Worm (Caenorhabditis elegans): Measurements from ENCODE around the gene set-16.

DNA sequence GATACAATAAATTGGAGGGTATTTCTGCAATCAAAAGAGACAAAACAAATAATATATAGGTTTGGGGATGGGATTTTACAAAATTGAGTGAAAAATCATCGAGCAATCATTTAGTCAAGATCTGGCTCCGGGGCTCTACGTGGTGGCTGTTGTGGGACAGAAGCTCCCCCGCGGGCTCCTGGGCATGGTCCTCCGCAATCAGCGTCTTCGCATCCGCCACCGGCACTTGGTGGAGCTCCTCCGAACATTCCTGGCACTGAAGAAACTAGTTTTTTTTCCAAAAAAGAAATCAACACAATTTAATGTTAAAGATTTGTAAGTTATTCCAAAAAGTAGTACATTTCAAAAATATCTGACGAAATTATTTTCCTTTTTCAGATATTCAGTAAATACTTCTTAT lies 29.0 kb upstream of the set-16 start:
- no peak for TF ChIP-seq ceh-27 (GFP tag; optimal IDR thresholded peaks at IDR 0.05)
- TF ChIP-seq zfh-2 (GFP tag; conservative IDR thresholded peaks at IDR 0.05): peak; percentile 48; the same call in 1 of the 2 replicates
- TF ChIP-seq madf-6 (GFP tag; IDR thresholded peaks at IDR 0.05): no peak
- TF ChIP-seq chd-7 (tag; optimal IDR thresholded peaks at IDR 0.05): no peak
- TF ChIP-seq unc-130 (GFP tag; optimal IDR thresholded peaks at IDR 0.05): no peak
- no peak for TF ChIP-seq ceh-79 (tag; optimal IDR thresholded peaks at IDR 0.05)
- TF ChIP-seq lsl-1 (GFP tag; optimal IDR thresholded peaks at IDR 0.05): no peak
- TF ChIP-seq zim-3 (tag; optimal IDR thresholded peaks at IDR 0.05): no peak
- TF ChIP-seq nhr-27 (tag; optimal IDR thresholded peaks at IDR 0.05): no peak
- no peak for TF ChIP-seq C17E4.6 (GFP tag; IDR thresholded peaks at IDR 0.05)
- no peak for TF ChIP-seq nfyb-1 (GFP tag; IDR thresholded peaks at IDR 0.05)

Measured in whole organism, young adult.